Worm (Caenorhabditis elegans): Measurements from ENCODE around the gene lat-2.

- TF ChIP-seq F49E8.2 (tag; optimal IDR thresholded peaks at IDR 0.05; ENCODE audit: insufficient read depth) (no peak), ama-1 (optimal IDR thresholded peaks at IDR 0.05) (no peak), ama-1 (GFP tag; optimal IDR thresholded peaks at IDR 0.05) (no peak), dox-1 (GFP tag; IDR thresholded peaks at IDR 0.05) (no peak), tbp1 (GFP tag; optimal IDR thresholded peaks at IDR 0.05) (no peak)
Observed at ce11 chrII:4355217-4355616, 3.6 kb upstream of the lat-2 start, which contains the start of the genes H20J04.7 and H20J04.1.

Measured in whole organism, young adult.